Worm (Caenorhabditis elegans): ENCODE measurements around the gene C50F7.6.

- TF ChIP-seq C38D4.7 (GFP tag; optimal IDR thresholded peaks at IDR 0.05) (no peak), nfya-1 (tag; optimal IDR thresholded peaks at IDR 0.05) (no peak), elt-2 (tag; optimal IDR thresholded peaks at IDR 0.05) (no peak), ceh-2 (tag; optimal IDR thresholded peaks at IDR 0.05) (no peak), ceh-24 (tag; optimal IDR thresholded peaks at IDR 0.05) (no peak), ets-4 (tag; optimal IDR thresholded peaks at IDR 0.05) (no peak), fkh-10 (GFP tag; optimal IDR thresholded peaks at IDR 0.05) (no peak), pha-4 (tag; optimal IDR thresholded peaks at IDR 0.05) (no peak), hlh-8 (tag; optimal IDR thresholded peaks at IDR 0.05) (no peak), Y22D7AL.16 (tag; optimal IDR thresholded peaks at IDR 0.05) (no peak), pat-9 (tag; optimal IDR thresholded peaks at IDR 0.05) (no peak), ama-1 (optimal IDR thresholded peaks at IDR 0.05) (no peak), ceh-14 (tag; optimal IDR thresholded peaks at IDR 0.05) (no peak)
Observed at ce11 chrIV:7717916-7718315, 5.1 kb downstream of the C50F7.6 start, which contains the start of gene F33D4.6.

Data from whole organism, late embryonic.